Fruit fly (Drosophila melanogaster): ENCODE results near the gene CG9636.

The CG9636 gene

DNA sequence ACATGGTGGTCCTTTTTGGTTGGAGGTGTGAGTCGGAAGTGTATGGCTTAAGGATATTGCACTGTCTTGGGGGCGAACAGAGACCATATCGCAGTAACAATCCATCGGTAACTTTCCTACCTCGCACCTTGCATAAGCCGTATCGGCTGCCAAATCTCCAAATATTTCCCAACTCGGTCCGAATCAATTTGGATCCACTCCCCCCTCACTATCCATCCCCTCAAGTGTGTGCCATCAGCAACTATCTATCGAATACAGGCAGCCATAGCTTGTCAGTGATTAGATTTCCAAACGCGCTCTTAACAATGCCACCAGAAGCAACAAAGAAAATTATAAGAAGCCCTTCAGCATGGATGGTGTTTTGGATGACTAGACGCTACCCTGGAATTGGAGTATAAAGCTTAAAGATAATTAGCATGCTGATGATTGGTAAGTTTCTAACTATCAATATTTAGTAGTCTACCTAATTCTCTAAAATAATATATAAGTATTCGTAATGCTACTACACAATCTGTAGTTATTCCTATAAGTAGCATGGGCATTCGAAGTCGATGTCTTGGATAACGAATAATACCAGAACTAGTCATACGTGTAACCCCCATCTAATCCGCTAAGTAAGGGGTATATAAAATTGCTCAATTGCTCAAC lies 36.8 kb downstream of the CG9636 start (continued):
- TF ChIP-seq CG3847 (GFP tag; IDR thresholded peaks at IDR 0.05) (peak; percentile 55), CG4282 (GFP tag; optimal IDR thresholded peaks at IDR 0.05) (no peak), CG3995 (GFP tag; optimal IDR thresholded peaks at IDR 0.05) (no peak), CG1529 (GFP tag; optimal IDR thresholded peaks at IDR 0.05) (peak; percentile 37), danr (GFP tag; IDR thresholded peaks at IDR 0.05) (0 out of 2 replicates have a peak, but pooled peaks have one; percentile 12), GATAe (GFP tag; conservative IDR thresholded peaks at IDR 0.05) (peak; percentile 74), p53 (GFP tag; optimal IDR thresholded peaks at IDR 0.05) (no peak), stc (GFP tag; IDR thresholded peaks at IDR 0.05) (peak; percentile 55; the same call in 1 of the 2 replicates), klu (GFP tag; IDR thresholded peaks at IDR 0.05) (peak; percentile 11; the same call in 1 of the 2 replicates), Gug (GFP tag; IDR thresholded peaks at IDR 0.05) (0 out of 4 replicates have a peak, but pooled peaks have one; percentile 34), Sox102F (GFP tag; optimal IDR thresholded peaks at IDR 0.05) (peak; percentile 66), Usf (GFP tag; optimal IDR thresholded peaks at IDR 0.05) (peak; percentile 31), CG31365 (tag; optimal IDR thresholded peaks at IDR 0.05) (no peak), CG10565 (GFP tag; optimal IDR thresholded peaks at IDR 0.05) (no peak), mirr (GFP tag; optimal IDR thresholded peaks at IDR 0.05) (peak; percentile 97), CG13287 (GFP tag; IDR thresholded peaks at IDR 0.05; ENCODE audit: partially characterized antibody) (no peak), onecut (GFP tag; IDR thresholded peaks at IDR 0.05) (no peak), CG14710 (tag; optimal IDR thresholded peaks at IDR 0.05) (peak; percentile 32), Deaf1 (tag; optimal IDR thresholded peaks at IDR 0.05) (peak; percentile 32), fd102C (GFP tag; optimal IDR thresholded peaks at IDR 0.05) (no peak), CG17359 (tag; optimal IDR thresholded peaks at IDR 0.05) (peak; percentile 61), BtbVII (GFP tag; optimal IDR thresholded peaks at IDR 0.05) (peak; percentile 20), Bteb2 (GFP tag; optimal IDR thresholded peaks at IDR 0.05) (peak; percentile 11), mam (GFP tag; optimal IDR thresholded peaks at IDR 0.05) (peak; percentile 50), Hey (tag; optimal IDR thresholded peaks at IDR 0.05) (peak; percentile 6), chif (GFP tag; optimal IDR thresholded peaks at IDR 0.05) (peak in 1 of 2 experiments; percentile 32), Med (GFP tag) (peak; percentile 87), CG10431 (GFP tag; optimal IDR thresholded peaks at IDR 0.05) (no peak), CG10979 (tag; optimal IDR thresholded peaks at IDR 0.05) (peak; percentile 63), CG18599 (GFP tag; optimal IDR thresholded peaks at IDR 0.05) (peak; percentile 70), HLH4C (GFP tag; IDR thresholded peaks at IDR 0.05; ENCODE audit: partially characterized antibody) (no peak), Ada2b (GFP tag; IDR thresholded peaks at IDR 0.05) (no peak), cg (GFP tag; optimal IDR thresholded peaks at IDR 0.05) (no peak), Xbp1 (GFP tag; optimal IDR thresholded peaks at IDR 0.05) (peak; percentile 62), CG12942 (GFP tag; optimal IDR thresholded peaks at IDR 0.05) (no peak), CG17361 (GFP tag; IDR thresholded peaks at IDR 0.05) (peak; percentile 62), Meics (GFP tag; optimal IDR thresholded peaks at IDR 0.05) (peak; percentile 51), CG5245 (GFP tag; optimal IDR thresholded peaks at IDR 0.05) (no peak), CG15073 (GFP tag; optimal IDR thresholded peaks at IDR 0.05) (no peak), CG4424 (GFP tag; optimal IDR thresholded peaks at IDR 0.05) (peak; percentile 2), grn (GFP tag; optimal IDR thresholded peaks at IDR 0.05) (peak; percentile 100), Pdp1 (GFP tag; optimal IDR thresholded peaks at IDR 0.05) (peak; percentile 10 to 68), CG34376 (GFP tag; optimal IDR thresholded peaks at IDR 0.05) (no peak), exex (tag; optimal IDR thresholded peaks at IDR 0.05) (peak; percentile 63), CrebB (tag; optimal IDR thresholded peaks at IDR 0.05) (no peak), Mad (GFP tag; optimal IDR thresholded peaks at IDR 0.05) (peak; percentile 19), CG11504 (tag; optimal IDR thresholded peaks at IDR 0.05) (peak; percentile 77), CG8944 (GFP tag; optimal IDR thresholded peaks at IDR 0.05) (no peak), dati (GFP tag; IDR thresholded peaks at IDR 0.05) (no peak), Fer3 (tag; optimal IDR thresholded peaks at IDR 0.05) (peak; percentile 61)

Data from whole organism, embryonic.